Fruit fly (Drosophila melanogaster): ENCODE data around the gene kud.

The kud gene

dm6 chr3L:16872487-16872955 is 27.7 kb upstream of the kud start:
- peak; percentile 51 for TF ChIP-seq fd59A (GFP tag; optimal IDR thresholded peaks at IDR 0.05)
- peak in 1 of 2 experiments; percentile 88 for TF ChIP-seq salr (GFP tag; optimal IDR thresholded peaks at IDR 0.05)
- peak; percentile 95 for TF ChIP-seq CG32006 (GFP tag; optimal IDR thresholded peaks at IDR 0.05)
- peak; percentile 45 for TF ChIP-seq Sox15 (GFP tag; optimal IDR thresholded peaks at IDR 0.05)
- TF ChIP-seq fd85E (GFP tag; optimal IDR thresholded peaks at IDR 0.05) = no peak
- peak; percentile 53 for TF ChIP-seq dsx (GFP tag; optimal IDR thresholded peaks at IDR 0.05; ENCODE audit: poor library complexity, severe bottlenecking)
- TF ChIP-seq Ets21C (GFP tag; optimal IDR thresholded peaks at IDR 0.05) = peak; percentile 9
- peak; percentile 74 for TF ChIP-seq CG8319 (GFP tag; optimal IDR thresholded peaks at IDR 0.05)
- TF ChIP-seq CG10669 (GFP tag; optimal IDR thresholded peaks at IDR 0.05) = peak; percentile 42
- TF ChIP-seq fkh (GFP tag; optimal IDR thresholded peaks at IDR 0.05) = peak; percentile 51
- TF ChIP-seq CG7368 (GFP tag; optimal IDR thresholded peaks at IDR 0.05) = peak; percentile 57
- TF ChIP-seq CG31627 (GFP tag; optimal IDR thresholded peaks at IDR 0.05) = peak; percentile 18
- TF ChIP-seq Met (GFP tag; optimal IDR thresholded peaks at IDR 0.05) = peak; percentile 57
- peak; percentile 45 for TF ChIP-seq CG8632 (GFP tag; optimal IDR thresholded peaks at IDR 0.05)
- TF ChIP-seq CG15336 (GFP tag; IDR thresholded peaks at IDR 0.05) = peak; percentile 89
- TF ChIP-seq lz (GFP tag; optimal IDR thresholded peaks at IDR 0.05) = peak; percentile 36
- TF ChIP-seq Smox (GFP tag; optimal IDR thresholded peaks at IDR 0.05) = no peak
- peak; percentile 80 for TF ChIP-seq achi (GFP tag; optimal IDR thresholded peaks at IDR 0.05)
- TF ChIP-seq topi (GFP tag; optimal IDR thresholded peaks at IDR 0.05) = peak; percentile 18
- peak; percentile 69 for TF ChIP-seq Eip75B (GFP tag; optimal IDR thresholded peaks at IDR 0.05)
- TF ChIP-seq Sox102F (GFP tag; optimal IDR thresholded peaks at IDR 0.05) = peak; percentile 49
- TF ChIP-seq eg (GFP tag; IDR thresholded peaks at IDR 0.05) = 0 out of 3 replicates have a peak, but pooled peaks have one; percentile 56
- peak; percentile 45 for TF ChIP-seq CG1621 (tag; optimal IDR thresholded peaks at IDR 0.05)
- no peak for TF ChIP-seq cyc (GFP tag; optimal IDR thresholded peaks at IDR 0.05)
- peak; percentile 74 for TF ChIP-seq pdm3 (GFP tag; optimal IDR thresholded peaks at IDR 0.05)
- TF ChIP-seq Blimp-1 (GFP tag; optimal IDR thresholded peaks at IDR 0.05) = no peak
- TF ChIP-seq ss (GFP tag; optimal IDR thresholded peaks at IDR 0.05) = peak in 1 of 2 experiments; percentile 13
- TF ChIP-seq spab (GFP tag; optimal IDR thresholded peaks at IDR 0.05) = peak; percentile 71
- TF ChIP-seq Hr4 (GFP tag; optimal IDR thresholded peaks at IDR 0.05) = peak; percentile 95
- TF ChIP-seq Hr39 (GFP tag; optimal IDR thresholded peaks at IDR 0.05) = peak; percentile 38
- TF ChIP-seq net (GFP tag; optimal IDR thresholded peaks at IDR 0.05) = peak; percentile 76
- TF ChIP-seq Gug (GFP tag; IDR thresholded peaks at IDR 0.05) = peak; percentile 56; the same call in 1 of the 2 replicates
- TF ChIP-seq Eip93F (GFP tag; optimal IDR thresholded peaks at IDR 0.05) = no peak
- peak; percentile 49 for TF ChIP-seq CG16779 (tag; optimal IDR thresholded peaks at IDR 0.05)
- peak; percentile 93 for TF ChIP-seq CG8119 (GFP tag; IDR thresholded peaks at IDR 0.05)
- peak; percentile 65; the same call in 2 of the 3 replicates for TF ChIP-seq CG6163 (GFP tag; IDR thresholded peaks at IDR 0.05)
- peak; percentile 87 for TF ChIP-seq Lpt (GFP tag; optimal IDR thresholded peaks at IDR 0.05)
- TF ChIP-seq CG6854 (GFP tag; optimal IDR thresholded peaks at IDR 0.05) = no peak
- no peak for TF ChIP-seq svp (GFP tag)
- TF ChIP-seq esn (GFP tag; optimal IDR thresholded peaks at IDR 0.05) = peak; percentile 68
- peak; percentile 96 for TF ChIP-seq Eip78C (GFP tag)
- TF ChIP-seq CG3919 (GFP tag; optimal IDR thresholded peaks at IDR 0.05) = peak; percentile 57
- no peak for TF ChIP-seq vri (GFP tag; optimal IDR thresholded peaks at IDR 0.05)
- peak; percentile 48 for TF ChIP-seq Ets96B (tag; optimal IDR thresholded peaks at IDR 0.05)
- TF ChIP-seq CG9139 (GFP tag; optimal IDR thresholded peaks at IDR 0.05) = peak; percentile 26
- peak; percentile 44; the same call in 1 of the 2 replicates for TF ChIP-seq CG11294 (GFP tag; IDR thresholded peaks at IDR 0.05)
- no peak for TF ChIP-seq Hr38 (GFP tag; optimal IDR thresholded peaks at IDR 0.05)
- peak; percentile 85 for TF ChIP-seq CG4318 (GFP tag; optimal IDR thresholded peaks at IDR 0.05)
- TF ChIP-seq CG11762 (GFP tag; optimal IDR thresholded peaks at IDR 0.05; ENCODE audit: insufficient read depth) = peak; percentile 55
- TF ChIP-seq CG6808 (GFP tag; optimal IDR thresholded peaks at IDR 0.05) = peak; percentile 43
- peak; percentile 66 for TF ChIP-seq acj6 (GFP tag; optimal IDR thresholded peaks at IDR 0.05)
